Fruit fly (Drosophila melanogaster) whole organism, prepupa: ENCODE measurements around the gene Cyp6d5.

Source experiments
- Blimp-1 ChIP-seq: fragments of 200-800 bp; sonication (Bioruptor generic); optimal IDR thresholded peaks from 3 replicates; lab custom pipeline; 2017; ENCODE audit warnings: missing biosample characterization, missing genetic modification characterization, mild to moderate bottlenecking, moderate library complexity, missing genetic modification reagents
- CG10631 ChIP-seq: fragments of 200-800 bp; sonication (Bioruptor generic); optimal IDR thresholded peaks from 2 replicates; lab custom pipeline; 2016; ENCODE audit warnings: missing biosample characterization, missing genetic modification characterization
- CG11762 ChIP-seq: fragments of 200-800 bp; sonication (Bioruptor generic); optimal IDR thresholded peaks from 3 replicates; lab custom pipeline; 2016; ENCODE audit warnings: missing biosample characterization, missing genetic modification characterization; ENCODE audit not compliant: insufficient read depth
- CG11902 ChIP-seq: fragments of 200-800 bp; sonication (Bioruptor generic); optimal IDR thresholded peaks from 3 replicates; lab custom pipeline; 2016; ENCODE audit warnings: missing biosample characterization, missing genetic modification characterization
- CG1621 ChIP-seq: fragments of 200-800 bp; sonication (Bioruptor generic); optimal IDR thresholded peaks from 3 replicates; lab custom pipeline; 2018; ENCODE audit warnings: missing biosample characterization, mild to moderate bottlenecking, missing genetic modification characterization
- CG16779 ChIP-seq: fragments of 200-800 bp; sonication (Bioruptor generic); optimal IDR thresholded peaks from 3 replicates; lab custom pipeline; 2017; ENCODE audit warnings: missing biosample characterization, mild to moderate bottlenecking, missing genetic modification characterization
- CG3032 ChIP-seq: fragments of 200-800 bp; optimal IDR thresholded peaks from 2 replicates; lab custom pipeline; 2019; ENCODE audit warnings: missing biosample characterization, mild to moderate bottlenecking, missing genetic modification characterization, moderate library complexity
- CG32006 ChIP-seq: fragments of 200-800 bp; sonication (Bioruptor generic); optimal IDR thresholded peaks from 3 replicates; lab custom pipeline; 2017; ENCODE audit warnings: missing biosample characterization, mild to moderate bottlenecking, missing genetic modification characterization
- CG34406 ChIP-seq: fragments of 200-800 bp; sonication (Bioruptor generic); optimal IDR thresholded peaks from 3 replicates; lab custom pipeline; 2016; ENCODE audit warnings: missing biosample characterization, missing genetic modification characterization
- CG4318 ChIP-seq: fragments of 200-800 bp; sonication (Bioruptor generic); optimal IDR thresholded peaks from 3 replicates; lab custom pipeline; 2017; ENCODE audit warnings: missing biosample characterization, mild to moderate bottlenecking, missing genetic modification characterization
- CG6163 ChIP-seq: fragments of 200-800 bp; sonication (Bioruptor generic); IDR thresholded peaks from 3 replicates; pipeline ENCODE4 v1.3.6; 2022; ENCODE audit warnings: missing biosample characterization, missing genetic modification characterization
- CG6276 ChIP-seq: fragments of 200-800 bp; sonication (Bioruptor generic); optimal IDR thresholded peaks from 2 replicates; lab custom pipeline; 2017; ENCODE audit warnings: missing biosample characterization, mild to moderate bottlenecking, missing genetic modification characterization
- CG6792 ChIP-seq: fragments of 200-800 bp; sonication (Bioruptor generic); optimal IDR thresholded peaks from 3 replicates; lab custom pipeline; 2016; ENCODE audit warnings: missing biosample characterization, missing genetic modification characterization
- CG6808 ChIP-seq: fragments of 200-800 bp; sonication (Bioruptor generic); optimal IDR thresholded peaks from 3 replicates; lab custom pipeline; 2017; ENCODE audit warnings: missing biosample characterization, missing genetic modification characterization, mild to moderate bottlenecking, moderate library complexity, missing genetic modification reagents
- CG7368 ChIP-seq: fragments of 200-800 bp; sonication (Bioruptor generic); optimal IDR thresholded peaks from 3 replicates; lab custom pipeline; 2016; ENCODE audit warnings: missing biosample characterization, missing genetic modification characterization
- CG8119 ChIP-seq: fragments of 200-800 bp; sonication (Bioruptor generic); IDR thresholded peaks from 3 replicates; pipeline ENCODE4 v1.3.6; 2022; ENCODE audit warnings: missing biosample characterization, missing genetic modification characterization
- CG8319 ChIP-seq: fragments of 200-800 bp; sonication (Bioruptor generic); optimal IDR thresholded peaks from 3 replicates; lab custom pipeline; 2016; ENCODE audit warnings: missing biosample characterization, missing genetic modification characterization
- CG8632 ChIP-seq: fragments of 200-800 bp; sonication (Bioruptor generic); optimal IDR thresholded peaks from 3 replicates; lab custom pipeline; 2016; ENCODE audit warnings: missing biosample characterization, missing genetic modification characterization
- Eip75B ChIP-seq: fragments of 200-800 bp; sonication (Bioruptor generic); optimal IDR thresholded peaks from 3 replicates; lab custom pipeline; 2016; ENCODE audit warnings: missing biosample characterization, missing genetic modification characterization
- Ets21C ChIP-seq: fragments of 200-800 bp; sonication (Bioruptor generic); optimal IDR thresholded peaks from 3 replicates; lab custom pipeline; 2016; ENCODE audit warnings: missing biosample characterization, missing genetic modification characterization
- Gug ChIP-seq: fragments of 200-800 bp; sonication (Bioruptor generic); IDR thresholded peaks from 2 replicates; pipeline ENCODE4 v1.3.6; 2022; ENCODE audit warnings: missing biosample characterization, missing genetic modification characterization
- Hr38 ChIP-seq: sonication (Bioruptor generic); optimal IDR thresholded peaks from 2 replicates; lab custom pipeline; 2016; ENCODE audit warnings: missing biosample characterization, missing genetic modification characterization
- Met ChIP-seq: fragments of 200-800 bp; sonication (Bioruptor generic); optimal IDR thresholded peaks from 3 replicates; lab custom pipeline; 2016; ENCODE audit warnings: missing biosample characterization, missing genetic modification characterization
- Sox102F ChIP-seq: fragments of 200-800 bp; sonication (Bioruptor generic); optimal IDR thresholded peaks from 2 replicates; lab custom pipeline; 2016; ENCODE audit warnings: missing biosample characterization, mild to moderate bottlenecking, missing genetic modification characterization
- Sox14 ChIP-seq: fragments of 200-800 bp; sonication (Bioruptor generic); optimal IDR thresholded peaks from 3 replicates; lab custom pipeline; 2016; ENCODE audit warnings: missing biosample characterization, missing genetic modification characterization
- Sox15 ChIP-seq: fragments of 200-800 bp; sonication (Bioruptor generic); optimal IDR thresholded peaks from 3 replicates; lab custom pipeline; 2016; ENCODE audit warnings: missing biosample characterization, missing genetic modification characterization
- acj6 ChIP-seq: fragments of 200-800 bp; sonication (Bioruptor generic); optimal IDR thresholded peaks from 3 replicates; lab custom pipeline; 2016; ENCODE audit warnings: missing biosample characterization, missing genetic modification characterization
- dac ChIP-seq: fragments of 200-800 bp; sonication (Bioruptor generic); optimal IDR thresholded peaks from 2 replicates; lab custom pipeline; 2017; ENCODE audit warnings: missing biosample characterization, mild to moderate bottlenecking, missing genetic modification characterization
- dsx ChIP-seq: fragments of 200-800 bp; optimal IDR thresholded peaks from 3 replicates; lab custom pipeline; 2019; ENCODE audit warnings: missing biosample characterization, mild to moderate bottlenecking, missing genetic modification characterization, moderate library complexity; ENCODE audit not compliant: poor library complexity, severe bottlenecking
- fd59A ChIP-seq: fragments of 200-800 bp; sonication (Bioruptor generic); optimal IDR thresholded peaks from 2 replicates; lab custom pipeline; 2017; ENCODE audit warnings: missing biosample characterization, mild to moderate bottlenecking, missing genetic modification characterization, missing genetic modification reagents
- fd85E ChIP-seq: fragments of 200-800 bp; sonication (Bioruptor generic); optimal IDR thresholded peaks from 3 replicates; lab custom pipeline; 2016; ENCODE audit warnings: missing biosample characterization, missing genetic modification characterization
- fkh ChIP-seq: fragments of 200-800 bp; sonication (Bioruptor generic); optimal IDR thresholded peaks from 3 replicates; lab custom pipeline; 2017; ENCODE audit warnings: missing biosample characterization, mild to moderate bottlenecking, missing genetic modification characterization, moderate library complexity
- lz ChIP-seq: fragments of 200-800 bp; sonication (Bioruptor generic); optimal IDR thresholded peaks from 3 replicates; lab custom pipeline; 2016; ENCODE audit warnings: missing biosample characterization, missing genetic modification characterization
- net ChIP-seq: fragments of 200-800 bp; sonication (Bioruptor generic); optimal IDR thresholded peaks from 3 replicates; lab custom pipeline; 2016; ENCODE audit warnings: missing biosample characterization, missing genetic modification characterization
- pdm3 ChIP-seq: fragments of 200-800 bp; sonication (Bioruptor generic); optimal IDR thresholded peaks from 3 replicates; lab custom pipeline; 2016; ENCODE audit warnings: missing biosample characterization, missing genetic modification characterization
- salr ChIP-seq, 2 experiments: fragments of 200-800 bp; sonication (Bioruptor generic); optimal IDR thresholded peaks; 3 replicates each; lab custom pipeline; 2016 to 2018; ENCODE audit warnings: missing biosample characterization in 2 of 2, missing genetic modification characterization in 2 of 2, mild to moderate bottlenecking in 1 of 2
- spab ChIP-seq: fragments of 200-800 bp; sonication (Bioruptor generic); optimal IDR thresholded peaks from 2 replicates; lab custom pipeline; 2017; ENCODE audit warnings: missing biosample characterization, mild to moderate bottlenecking, missing genetic modification characterization, missing genetic modification reagents
- ss ChIP-seq, 2 experiments: fragments of 200-800 bp; sonication (Bioruptor generic); optimal IDR thresholded peaks; 2 replicates in 1 of 2; 3 replicates in 1 of 2; lab custom pipeline; 2017 to 2018; ENCODE audit warnings: mild to moderate bottlenecking in 2 of 2, missing biosample characterization in 2 of 2, missing genetic modification characterization in 2 of 2, moderate library complexity in 1 of 2
- svp ChIP-seq: fragments of 200-800 bp; sonication (Bioruptor generic); peaks from one replicate; lab custom pipeline; 2016; ENCODE audit warnings: missing biosample characterization, missing genetic modification characterization
- topi ChIP-seq: fragments of 200-800 bp; sonication (Bioruptor generic); optimal IDR thresholded peaks from 3 replicates; lab custom pipeline; 2016; ENCODE audit warnings: missing biosample characterization, missing genetic modification characterization
- vri ChIP-seq: fragments of 200-800 bp; sonication (Bioruptor generic); optimal IDR thresholded peaks from 3 replicates; lab custom pipeline; 2016; ENCODE audit warnings: missing biosample characterization, mild to moderate bottlenecking, missing genetic modification characterization

The Cyp6d5 gene

dm6 chr3R:14031531-14032414, 2.7 kb downstream of the Cyp6d5 start, which contains the start of the genes rdx and CG3061 (continued):
- TF ChIP-seq CG11902 (GFP tag; lab: Kevin White, UChicago) (peak; percentile 37), CG3032 (peak; percentile 66), vri (no peak), svp (GFP tag; lab: Kevin White, UChicago) (peak; percentile 65), CG16779 (tag; lab: Kevin White, UChicago) (no peak), CG4318 (peak; percentile 19), CG8632 (GFP tag; lab: Kevin White, UChicago) (peak; percentile 33), CG32006 (peak; percentile 63), CG6163 (GFP tag; lab: Robert Waterston, UW) (0 out of 3 replicates have a peak, but pooled peaks have one; percentile 10), Hr38 (GFP tag; lab: Kevin White, UChicago) (no peak), CG10631 (GFP tag; lab: Kevin White, UChicago) (peak; percentile 67), Sox15 (no peak), pdm3 (GFP tag; lab: Kevin White, UChicago) (no peak), CG7368 (no peak)

dm6 chr3R:14032422-14033188, 3.6 kb downstream of the Cyp6d5 start:
- TF ChIP-seq CG34406: no peak
- no peak for TF ChIP-seq Met (GFP tag; lab: Kevin White, UChicago)
- no peak for TF ChIP-seq CG3032
- TF ChIP-seq fkh (GFP tag; lab: Kevin White, UChicago): peak; percentile 71
- no peak for TF ChIP-seq Sox102F
- TF ChIP-seq Eip75B (GFP tag; lab: Kevin White, UChicago): no peak

DNA sequence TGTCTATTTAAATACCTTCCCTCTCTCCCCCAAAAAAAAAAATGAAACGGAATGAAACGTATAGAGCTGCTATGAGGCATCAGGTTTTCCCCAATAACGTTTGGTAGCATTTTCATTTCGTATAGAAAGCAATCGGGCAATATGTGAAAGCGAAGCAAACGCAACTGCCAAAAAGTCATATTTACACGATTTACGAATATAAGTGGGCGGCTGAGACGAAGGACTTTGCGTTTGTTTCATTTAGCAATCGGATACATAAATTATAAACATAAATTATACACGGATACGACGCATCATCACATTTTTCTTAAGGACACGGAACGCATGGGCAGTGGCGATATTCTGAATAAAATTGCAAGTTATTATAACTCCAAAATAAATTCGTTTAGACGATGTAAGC, 5.6 kb downstream of the Cyp6d5 start:
- TF ChIP-seq CG8632 (GFP tag; lab: Kevin White, UChicago): no peak
- TF ChIP-seq CG6276 (GFP tag; lab: Kevin White, UChicago): no peak
- TF ChIP-seq CG11762 (GFP tag; lab: Kevin White, UChicago): no peak
- no peak for TF ChIP-seq fd59A
- TF ChIP-seq CG1621 (tag; lab: Kevin White, UChicago): no peak
- no peak for TF ChIP-seq Sox14 (GFP tag; lab: Kevin White, UChicago)
- no peak for TF ChIP-seq net (GFP tag; lab: Kevin White, UChicago)
- TF ChIP-seq CG6792 (GFP tag; lab: Kevin White, UChicago): no peak
- TF ChIP-seq CG8119 (GFP tag; lab: Robert Waterston, UW): no peak
- TF ChIP-seq lz (GFP tag; lab: Kevin White, UChicago): no peak
- TF ChIP-seq salr (GFP tag; optimal IDR thresholded peaks at IDR 0.05; lab: Kevin White, UChicago): no peak
- TF ChIP-seq Gug: no peak
- TF ChIP-seq spab (GFP tag; lab: Kevin White, UChicago): no peak
- TF ChIP-seq CG32006: no peak
- no peak for TF ChIP-seq Ets21C (GFP tag; lab: Kevin White, UChicago)
- TF ChIP-seq Met (GFP tag; lab: Kevin White, UChicago): no peak

DNA sequence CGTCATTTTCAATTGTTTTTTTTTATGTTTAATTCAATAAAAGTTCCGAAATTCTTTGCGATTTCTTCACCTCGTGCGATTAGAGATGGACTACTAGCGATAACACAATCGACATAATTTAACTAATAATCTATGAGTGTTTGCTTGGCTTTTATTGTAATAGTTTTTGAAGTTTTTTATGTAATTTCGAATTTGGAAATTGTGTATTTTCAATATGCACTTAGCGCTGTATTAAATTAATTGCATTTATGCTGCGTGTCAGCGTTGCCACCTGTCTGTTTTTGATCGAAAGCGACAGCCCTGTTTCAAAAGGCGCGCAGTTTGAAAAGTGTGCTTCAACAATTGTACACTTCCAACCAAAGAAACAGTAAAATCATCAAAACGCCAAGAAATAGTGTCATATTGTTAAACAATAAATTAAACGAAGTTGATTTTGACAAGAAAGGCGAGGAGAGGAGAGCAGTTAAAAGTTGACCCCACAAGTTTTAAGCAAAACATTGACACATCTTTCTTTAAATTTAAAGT, 7.0 kb downstream of the Cyp6d5 start, which contains the start of gene CG9922:
Gene CG9922 (minus strand): TSS at position 475 of the 525 bp plus-strand sequence.
- no peak for TF ChIP-seq Gug
- peak; percentile 37 for TF ChIP-seq topi (GFP tag; lab: Kevin White, UChicago)
- no peak for TF ChIP-seq fd59A
- TF ChIP-seq fkh (GFP tag; lab: Kevin White, UChicago): peak; percentile 11
- no peak for TF ChIP-seq Hr38 (GFP tag; lab: Kevin White, UChicago)
- peak; percentile 14 for TF ChIP-seq CG6792 (GFP tag; lab: Kevin White, UChicago)
- TF ChIP-seq ss (GFP tag; optimal IDR thresholded peaks at IDR 0.05; lab: Kevin White, UChicago): no peak
- TF ChIP-seq fd85E (GFP tag; lab: Kevin White, UChicago): no peak
- no peak for TF ChIP-seq CG8319
- TF ChIP-seq dac (GFP tag; lab: Kevin White, UChicago): no peak
- TF ChIP-seq CG7368: peak; percentile 24
- peak; percentile 53 for TF ChIP-seq lz (GFP tag; lab: Kevin White, UChicago)
- no peak for TF ChIP-seq CG8632 (GFP tag; lab: Kevin White, UChicago)
- TF ChIP-seq svp (GFP tag; lab: Kevin White, UChicago): no peak
- no peak for TF ChIP-seq CG6808 (GFP tag; lab: Kevin White, UChicago)
- no peak for TF ChIP-seq CG8119 (GFP tag; lab: Robert Waterston, UW)
- peak; percentile 8 for TF ChIP-seq Sox15
- TF ChIP-seq Sox14 (GFP tag; lab: Kevin White, UChicago): peak; percentile 68
- no peak for TF ChIP-seq dsx (GFP tag; lab: Kevin White, UChicago)
- peak; percentile 57 for TF ChIP-seq acj6
- no peak for TF ChIP-seq Blimp-1 (GFP tag; lab: Kevin White, UChicago)
